Worm (Caenorhabditis elegans) whole organism, L3 larva: ENCODE data around the gene blos-1.

Source experiments
- ama-1 ChIP-seq: fragments of 150-350 bp; optimal IDR thresholded peaks from 2 replicates; lab custom pipeline; 2018
- elt-1 ChIP-seq: fragments of 150-350 bp; optimal IDR thresholded peaks from 2 replicates; lab custom pipeline; 2014; ENCODE audit warnings: missing biosample characterization, missing genetic modification characterization
- elt-2 ChIP-seq: sonication (generic microtip); optimal IDR thresholded peaks from 2 replicates; lab custom pipeline; 2016; ENCODE audit warnings: missing genetic modification reagents, mild to moderate bottlenecking, missing genetic modification characterization, missing compliant biosample characterization
- fos-1 ChIP-seq: fragments of 150-350 bp; optimal IDR thresholded peaks from 2 replicates; lab custom pipeline; 2014; ENCODE audit warnings: missing biosample characterization, missing genetic modification characterization
- lin-15B ChIP-seq: fragments of 150-350 bp; optimal IDR thresholded peaks from 2 replicates; lab custom pipeline; 2014; ENCODE audit warnings: missing biosample characterization, missing genetic modification characterization
- nhr-25 ChIP-seq: sonication (generic microtip); optimal IDR thresholded peaks from 2 replicates; lab custom pipeline; 2017; ENCODE audit warnings: missing biosample characterization, missing genetic modification characterization
- nhr-77 ChIP-seq: fragments of 150-350 bp; optimal IDR thresholded peaks from 2 replicates; lab custom pipeline; 2014; ENCODE audit warnings: missing biosample characterization, missing genetic modification characterization
- unc-62 ChIP-seq: fragments of 150-350 bp; sonication (generic microtip); optimal IDR thresholded peaks from 4 replicates; lab custom pipeline; 2014; ENCODE audit warnings: missing biosample characterization, missing genetic modification reagents, missing genetic modification characterization
- ztf-11 ChIP-seq: fragments of 150-350 bp; optimal IDR thresholded peaks from 2 replicates; lab custom pipeline; 2014; ENCODE audit warnings: missing biosample characterization, missing genetic modification characterization

DNA sequence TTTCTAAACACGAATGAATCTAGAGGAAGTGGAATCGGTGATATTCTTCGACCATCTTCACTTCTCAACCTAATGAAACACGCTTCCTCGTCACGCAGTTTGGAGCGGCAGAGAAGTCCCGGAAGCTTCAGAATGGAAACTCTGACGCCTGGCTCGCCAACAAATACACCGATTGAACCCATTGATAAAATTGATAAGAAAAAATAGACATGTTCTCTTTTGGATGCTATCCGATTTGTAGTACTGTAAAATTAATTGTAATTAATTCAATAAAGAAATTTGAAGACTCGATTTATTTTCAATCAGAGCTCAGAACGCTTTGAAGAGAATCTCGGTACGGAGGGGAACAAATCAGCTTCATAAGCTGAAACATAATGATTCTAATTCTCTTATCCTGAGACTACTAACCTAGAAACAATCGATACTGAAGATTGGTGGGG lies 2.8 kb upstream of the blos-1 start:
- no peak for TF ChIP-seq unc-62 (GFP tag; lab: Kevin White, UChicago)
- TF ChIP-seq fos-1 (tag; lab: Kevin White, UChicago): peak; percentile 38
- no peak for TF ChIP-seq elt-1 (tag; lab: Kevin White, UChicago)
- TF ChIP-seq nhr-25 (tag; lab: Kevin White, UChicago): no peak
- TF ChIP-seq ama-1 (lab: Kevin White, UChicago): peak; percentile 97
- no peak for TF ChIP-seq lin-15B (tag; lab: Kevin White, UChicago)
- TF ChIP-seq ztf-11 (tag; lab: Kevin White, UChicago): no peak
- peak; percentile 74 for TF ChIP-seq elt-2
- TF ChIP-seq nhr-77 (tag; lab: Kevin White, UChicago): no peak
